Worm (Caenorhabditis elegans) whole organism, L3 larva: ENCODE measurements around the gene frm-3.

Experiments
- R02D3.7 ChIP-seq: fragments of 150-350 bp; optimal IDR thresholded peaks from 2 replicates; lab custom pipeline; 2014; ENCODE audit warnings: missing biosample characterization, missing genetic modification characterization
- aly-2 ChIP-seq: fragments of 150-350 bp; optimal IDR thresholded peaks from 2 replicates; lab custom pipeline; 2014; ENCODE audit warnings: missing biosample characterization, missing genetic modification characterization
- ama-1 ChIP-seq: fragments of 150-350 bp; optimal IDR thresholded peaks from 2 replicates; lab custom pipeline; 2018
- ceh-82 ChIP-seq: fragments of 150-350 bp; optimal IDR thresholded peaks from 2 replicates; lab custom pipeline; 2014; ENCODE audit warnings: missing biosample characterization, missing genetic modification characterization
- ceh-9 ChIP-seq: sonication (generic microtip); optimal IDR thresholded peaks from 2 replicates; lab custom pipeline; 2018; ENCODE audit warnings: missing biosample characterization, missing genetic modification characterization
- daf-12 ChIP-seq: fragments of 150-350 bp; optimal IDR thresholded peaks from 2 replicates; lab custom pipeline; 2014; ENCODE audit warnings: missing biosample characterization, missing genetic modification reagents, missing genetic modification characterization
- egl-27 ChIP-seq: sonication (generic microtip); optimal IDR thresholded peaks from 4 replicates; lab custom pipeline; 2017; ENCODE audit warnings: missing biosample characterization, missing genetic modification reagents, missing genetic modification characterization
- egl-5 ChIP-seq: fragments of 150-350 bp; optimal IDR thresholded peaks from 2 replicates; lab custom pipeline; 2017; ENCODE audit warnings: missing biosample characterization, missing genetic modification reagents, missing genetic modification characterization, inconsistent platforms
- elt-3 ChIP-seq, 3 experiments: fragments of 150-350 bp in 1 of 3; sonication (generic microtip) in 2 of 3; optimal IDR thresholded peaks; 2 replicates in 2 of 3; 4 replicates in 1 of 3; lab custom pipeline; 2014 to 2017; ENCODE audit warnings: missing biosample characterization in 3 of 3, missing genetic modification characterization in 3 of 3
- fkh-10 ChIP-seq: sonication (generic microtip); optimal IDR thresholded peaks from 2 replicates; lab custom pipeline; 2017; ENCODE audit warnings: missing biosample characterization, missing genetic modification reagents, missing genetic modification characterization
- fkh-2 ChIP-seq: fragments of 150-350 bp; optimal IDR thresholded peaks from 2 replicates; lab custom pipeline; 2014; ENCODE audit warnings: missing biosample characterization, missing genetic modification reagents, missing genetic modification characterization
- fos-1 ChIP-seq: fragments of 150-350 bp; optimal IDR thresholded peaks from 2 replicates; lab custom pipeline; 2014; ENCODE audit warnings: missing biosample characterization, missing genetic modification characterization
- hmg-11 ChIP-seq: sonication (generic microtip); optimal IDR thresholded peaks from 2 replicates; lab custom pipeline; 2016; ENCODE audit warnings: missing genetic modification characterization, missing compliant biosample characterization
- jun-1 ChIP-seq: fragments of 150-350 bp; optimal IDR thresholded peaks from 2 replicates; lab custom pipeline; 2014; ENCODE audit warnings: missing biosample characterization, missing genetic modification reagents, missing genetic modification characterization
- lin-15B ChIP-seq: fragments of 150-350 bp; optimal IDR thresholded peaks from 2 replicates; lab custom pipeline; 2014; ENCODE audit warnings: missing biosample characterization, missing genetic modification characterization
- lsy-12 ChIP-seq: sonication (generic microtip); optimal IDR thresholded peaks from 2 replicates; lab custom pipeline; 2016; ENCODE audit warnings: mild to moderate bottlenecking, missing genetic modification characterization, missing compliant biosample characterization
- mdl-1 ChIP-seq: fragments of 150-350 bp; optimal IDR thresholded peaks from 2 replicates; lab custom pipeline; 2014; ENCODE audit warnings: missing biosample characterization, missing genetic modification characterization
- mml-1 ChIP-seq: fragments of 150-350 bp; sonication (generic microtip); optimal IDR thresholded peaks from 3 replicates; lab custom pipeline; 2014; ENCODE audit warnings: missing biosample characterization, missing genetic modification characterization
- nhr-11 ChIP-seq: fragments of 150-350 bp; optimal IDR thresholded peaks from 2 replicates; lab custom pipeline; 2014; ENCODE audit warnings: missing biosample characterization, missing genetic modification characterization
- nhr-12 ChIP-seq: fragments of 150-350 bp; optimal IDR thresholded peaks from 2 replicates; lab custom pipeline; 2014; ENCODE audit warnings: missing biosample characterization, missing genetic modification characterization
- nhr-23 ChIP-seq: fragments of 150-350 bp; optimal IDR thresholded peaks from 2 replicates; lab custom pipeline; 2014; ENCODE audit warnings: missing biosample characterization, missing genetic modification reagents, missing genetic modification characterization
- nhr-237 ChIP-seq: fragments of 150-350 bp; optimal IDR thresholded peaks from 2 replicates; lab custom pipeline; 2014; ENCODE audit warnings: missing biosample characterization, missing genetic modification characterization
- nhr-25 ChIP-seq: sonication (generic microtip); optimal IDR thresholded peaks from 2 replicates; lab custom pipeline; 2017; ENCODE audit warnings: missing biosample characterization, missing genetic modification characterization
- nhr-28 ChIP-seq: fragments of 150-350 bp; optimal IDR thresholded peaks from 2 replicates; lab custom pipeline; 2014; ENCODE audit warnings: missing biosample characterization, missing genetic modification characterization
- nhr-43 ChIP-seq: sonication (generic microtip); optimal IDR thresholded peaks from 2 replicates; lab custom pipeline; 2016; ENCODE audit warnings: mild to moderate bottlenecking, missing genetic modification characterization, missing compliant biosample characterization; ENCODE audit not compliant: poor library complexity, severe bottlenecking
- nhr-67 ChIP-seq: fragments of 150-350 bp; optimal IDR thresholded peaks from 2 replicates; lab custom pipeline; 2014; ENCODE audit warnings: missing biosample characterization, missing genetic modification characterization
- nhr-77 ChIP-seq: fragments of 150-350 bp; optimal IDR thresholded peaks from 2 replicates; lab custom pipeline; 2014; ENCODE audit warnings: missing biosample characterization, missing genetic modification characterization
- pqm-1 ChIP-seq: fragments of 150-350 bp; optimal IDR thresholded peaks from 2 replicates; lab custom pipeline; 2017; ENCODE audit warnings: missing biosample characterization, missing genetic modification characterization, inconsistent platforms
- sea-2 ChIP-seq: fragments of 150-350 bp; sonication (generic microtip); optimal IDR thresholded peaks from 4 replicates; lab custom pipeline; 2014; ENCODE audit warnings: missing biosample characterization, missing genetic modification reagents, missing genetic modification characterization
- skn-1 ChIP-seq: fragments of 150-350 bp; optimal IDR thresholded peaks from 2 replicates; lab custom pipeline; 2014; ENCODE audit warnings: missing biosample characterization, missing genetic modification characterization
- tbx-2 ChIP-seq: sonication (generic microtip); optimal IDR thresholded peaks from 2 replicates; lab custom pipeline; 2016; ENCODE audit warnings: mild to moderate bottlenecking, missing genetic modification characterization, missing compliant biosample characterization
- unc-39 ChIP-seq: sonication (generic microtip); optimal IDR thresholded peaks from 4 replicates; lab custom pipeline; 2017; ENCODE audit warnings: missing biosample characterization, missing genetic modification characterization
- zag-1 ChIP-seq: fragments of 150-350 bp; optimal IDR thresholded peaks from 2 replicates; lab custom pipeline; 2014; ENCODE audit warnings: missing biosample characterization, missing genetic modification characterization
- ztf-11 ChIP-seq: fragments of 150-350 bp; optimal IDR thresholded peaks from 2 replicates; lab custom pipeline; 2014; ENCODE audit warnings: missing biosample characterization, missing genetic modification characterization
- ztf-4 ChIP-seq: fragments of 150-350 bp; optimal IDR thresholded peaks from 2 replicates; lab custom pipeline; 2014; ENCODE audit warnings: missing biosample characterization, missing genetic modification characterization

frm-3 gene

DNA sequence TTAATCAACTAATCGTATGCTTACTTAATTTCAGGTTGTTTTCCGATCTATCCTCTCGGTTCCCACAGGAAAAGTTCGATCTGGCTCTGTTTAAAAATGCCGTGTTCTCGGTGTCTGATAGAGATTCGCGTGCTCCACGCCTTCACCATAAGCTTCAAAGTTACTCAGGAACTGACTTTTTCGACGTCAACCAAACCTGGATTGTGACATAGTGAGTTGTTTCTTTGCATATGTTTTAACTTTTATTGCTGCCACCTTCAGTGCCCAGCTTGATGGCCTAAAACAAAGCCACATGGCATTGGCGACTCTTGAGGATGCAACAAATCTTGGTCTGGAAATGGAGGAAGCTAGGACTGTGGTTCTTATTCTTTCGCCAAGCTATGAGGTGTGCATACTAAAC is 13.6 kb downstream of the frm-3 start:
- TF ChIP-seq aly-2 (tag; lab: Kevin White, UChicago) (no peak), unc-39 (tag; lab: Kevin White, UChicago) (no peak), ztf-11 (tag; lab: Kevin White, UChicago) (no peak), mml-1 (tag; lab: Kevin White, UChicago) (no peak), nhr-43 (tag; lab: Kevin White, UChicago) (no peak), daf-12 (no peak), nhr-12 (tag; lab: Kevin White, UChicago) (no peak), ztf-4 (tag; lab: Kevin White, UChicago) (no peak), egl-27 (no peak), mdl-1 (tag; lab: Kevin White, UChicago) (no peak), R02D3.7 (tag; lab: Kevin White, UChicago) (no peak), lsy-12 (tag; lab: Kevin White, UChicago) (no peak), sea-2 (GFP tag; lab: Kevin White, UChicago) (no peak), elt-3 (tag; optimal IDR thresholded peaks at IDR 0.05; lab: Kevin White, UChicago) (no peak), ceh-82 (no peak), nhr-77 (tag; lab: Kevin White, UChicago) (no peak), hmg-11 (tag; lab: Kevin White, UChicago) (no peak)
- TF ChIP-seq, all 47 proteins: peak for 0

DNA sequence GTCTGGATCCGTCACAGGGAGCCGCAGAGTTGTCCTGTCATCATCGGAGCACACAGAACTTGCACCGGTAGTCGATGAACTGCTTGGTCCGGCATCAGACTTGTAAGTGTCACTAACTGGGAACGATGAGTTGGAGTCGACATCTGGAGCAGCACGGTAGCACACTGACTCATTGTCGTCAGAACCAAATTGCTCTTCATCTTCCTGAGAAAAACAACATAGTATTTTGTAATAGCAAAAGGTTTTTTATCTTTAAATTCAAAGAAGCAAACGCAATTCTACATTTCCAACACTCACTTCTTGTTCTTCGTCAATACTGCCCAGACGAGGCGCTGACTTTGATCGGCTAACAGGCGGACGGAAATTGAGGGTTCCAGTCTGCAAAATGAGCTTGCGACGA is 18.2 kb downstream of the frm-3 start:
- TF ChIP-seq nhr-77 (tag; lab: Kevin White, UChicago) (no peak), tbx-2 (tag; lab: Kevin White, UChicago) (no peak)

DNA sequence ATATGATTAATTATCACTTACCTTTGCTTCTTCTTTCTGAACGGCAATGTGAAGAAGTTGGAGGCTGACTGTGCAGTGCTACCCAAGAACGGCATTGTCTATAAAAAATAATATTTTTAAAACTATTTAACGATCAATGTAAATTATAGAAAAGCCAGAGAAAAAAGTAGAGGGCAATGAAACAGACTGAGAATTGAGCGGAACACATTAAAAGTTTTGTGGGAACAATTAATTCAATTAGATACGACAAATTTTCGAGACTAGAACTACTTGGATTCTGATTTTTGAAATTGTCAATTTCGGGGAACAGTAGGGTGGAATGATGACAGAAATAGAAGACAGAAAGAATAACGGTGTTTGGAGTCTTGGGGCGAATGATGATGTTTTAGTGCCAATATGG is 19.3 kb downstream of the frm-3 start, which contains the start of gene F52D10.2:
Gene F52D10.2, minus strand, starts transcription at position 101 of the 400 bp plus-strand sequence.
- TF ChIP-seq ama-1 (lab: Kevin White, UChicago), result no peak
- no peak for TF ChIP-seq daf-12
- TF ChIP-seq egl-5, result no peak
- TF ChIP-seq fkh-10 (GFP tag; lab: Kevin White, UChicago), result no peak
- no peak for TF ChIP-seq fos-1 (tag; lab: Kevin White, UChicago)
- TF ChIP-seq nhr-23 (tag; lab: Kevin White, UChicago), result no peak
- TF ChIP-seq, all 47 proteins: peak for 0

DNA sequence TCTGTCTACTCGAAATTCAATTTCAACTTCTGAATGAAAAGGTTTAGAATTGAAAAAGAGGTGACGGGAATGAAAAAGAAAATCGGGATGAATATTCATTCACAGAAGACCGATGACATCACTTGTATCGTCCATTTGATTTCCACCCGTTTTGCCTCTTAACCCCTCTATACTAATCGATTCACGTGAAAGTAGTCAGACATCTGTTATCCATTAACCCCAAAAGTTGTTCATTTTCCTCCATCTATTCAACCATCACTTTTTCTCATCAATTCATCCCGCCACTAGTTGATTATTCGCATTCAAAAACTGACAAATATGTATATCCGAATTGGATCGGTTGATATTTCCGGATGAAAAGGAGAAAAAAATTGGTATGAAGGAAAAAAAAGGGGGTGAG is 20.2 kb downstream of the frm-3 start:
- no peak for TF ChIP-seq nhr-43 (tag; lab: Kevin White, UChicago)
- no peak for TF ChIP-seq ama-1 (lab: Kevin White, UChicago)
- no peak for TF ChIP-seq nhr-12 (tag; lab: Kevin White, UChicago)
- no peak for TF ChIP-seq fkh-2
- no peak for TF ChIP-seq fos-1 (tag; lab: Kevin White, UChicago)
- TF ChIP-seq lsy-12 (tag; lab: Kevin White, UChicago), result no peak
- TF ChIP-seq tbx-2 (tag; lab: Kevin White, UChicago), result no peak
- TF ChIP-seq nhr-28 (tag; lab: Kevin White, UChicago), result no peak
- TF ChIP-seq pqm-1 (tag; lab: Kevin White, UChicago), result no peak
- no peak for TF ChIP-seq nhr-25
- TF ChIP-seq skn-1 (tag; lab: Kevin White, UChicago), result no peak
- no peak for TF ChIP-seq egl-5
- TF ChIP-seq jun-1 (tag; lab: Kevin White, UChicago), result no peak
- TF ChIP-seq zag-1, result no peak
- no peak for TF ChIP-seq nhr-237 (tag; lab: Kevin White, UChicago)

DNA sequence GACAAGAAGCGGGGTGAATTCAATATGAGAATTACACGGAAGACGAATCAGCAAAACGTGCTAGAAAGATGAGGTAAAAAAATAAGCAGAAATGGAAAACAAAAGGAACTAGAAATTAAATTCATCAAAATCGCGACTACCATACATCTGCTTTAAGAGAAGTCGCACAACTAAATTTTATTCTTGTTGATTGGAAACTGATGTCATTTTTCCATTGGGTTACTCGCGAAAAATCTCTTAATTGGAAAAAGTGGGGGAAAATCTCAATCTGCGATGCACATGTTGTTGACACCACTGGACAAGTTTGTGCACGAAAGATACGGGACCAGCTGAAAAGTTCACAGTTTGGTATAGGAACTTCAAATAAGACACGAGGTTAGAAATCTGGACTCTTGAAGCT is 24.6 kb downstream of the frm-3 start:
- TF ChIP-seq lin-15B (no peak), nhr-12 (tag; lab: Kevin White, UChicago) (no peak), nhr-25 (no peak), lsy-12 (tag; lab: Kevin White, UChicago) (no peak), fos-1 (tag; lab: Kevin White, UChicago) (no peak), elt-3 (tag; optimal IDR thresholded peaks at IDR 0.05; lab: Kevin White, UChicago) (no peak), egl-27 (no peak), mml-1 (tag; lab: Kevin White, UChicago) (no peak), aly-2 (tag; lab: Kevin White, UChicago) (no peak), ceh-9 (tag; lab: Kevin White, UChicago) (no peak), ama-1 (lab: Kevin White, UChicago) (no peak), R02D3.7 (tag; lab: Kevin White, UChicago) (no peak), ztf-4 (tag; lab: Kevin White, UChicago) (no peak), nhr-237 (tag; lab: Kevin White, UChicago) (no peak), nhr-67 (tag; lab: Kevin White, UChicago) (no peak), nhr-11 (tag; lab: Kevin White, UChicago) (no peak), skn-1 (tag; lab: Kevin White, UChicago) (no peak), fkh-2 (no peak), hmg-11 (tag; lab: Kevin White, UChicago) (no peak)
